Fruit fly (Drosophila melanogaster) whole organism, embryonic: ENCODE data around the gene CG46042.
A peak's percentile ranks its signal among the peaks of the same experiment; 100 is the strongest.

Source experiments
- Abd-B ChIP-seq: fragments of 200-800 bp; sonication (Bioruptor generic); optimal IDR thresholded peaks from 2 replicates; lab custom pipeline; 2018; ENCODE audit warnings: missing biosample characterization, mild to moderate bottlenecking, missing genetic modification characterization, moderate library complexity
- Asciz ChIP-seq: fragments of 200-800 bp; sonication (Bioruptor generic); optimal IDR thresholded peaks from 2 replicates; lab custom pipeline; 2017; ENCODE audit warnings: missing biosample characterization, mild to moderate bottlenecking, missing genetic modification characterization, missing genetic modification reagents
- CG10321 ChIP-seq: fragments of 200-800 bp; sonication (Bioruptor generic); IDR thresholded peaks from 2 replicates; pipeline ENCODE4 v1.3.6; 2022; ENCODE audit warnings: missing biosample characterization, missing genetic modification characterization
- CG10979 ChIP-seq: fragments of 200-800 bp; sonication (Bioruptor generic); optimal IDR thresholded peaks from 2 replicates; lab custom pipeline; 2018; ENCODE audit warnings: missing biosample characterization, mild to moderate bottlenecking, missing genetic modification characterization, moderate library complexity
- CG12071 ChIP-seq: fragments of 200-800 bp; sonication (Bioruptor generic); optimal IDR thresholded peaks from 3 replicates; lab custom pipeline; 2018; ENCODE audit warnings: missing biosample characterization, mild to moderate bottlenecking, missing genetic modification characterization
- CG12391 ChIP-seq: fragments of 200-800 bp; sonication (Bioruptor generic); optimal IDR thresholded peaks from 3 replicates; lab custom pipeline; 2018; ENCODE audit warnings: missing biosample characterization, mild to moderate bottlenecking, missing genetic modification characterization, moderate library complexity
- CG1647 ChIP-seq: fragments of 200-800 bp; sonication (Bioruptor generic); optimal IDR thresholded peaks from 3 replicates; lab custom pipeline; 2016; ENCODE audit warnings: missing biosample characterization, missing genetic modification characterization
- CG1792 ChIP-seq: fragments of 200-800 bp; sonication (Bioruptor generic); optimal IDR thresholded peaks from 2 replicates; lab custom pipeline; 2016; ENCODE audit warnings: missing biosample characterization, missing genetic modification characterization
- CG18476 ChIP-seq: fragments of 200-800 bp; sonication (Bioruptor generic); optimal IDR thresholded peaks from 2 replicates; lab custom pipeline; 2016; ENCODE audit warnings: missing biosample characterization, mild to moderate bottlenecking, missing genetic modification characterization
- CG2875 ChIP-seq: fragments of 200-800 bp; sonication (Bioruptor generic); optimal IDR thresholded peaks from 2 replicates; lab custom pipeline; 2017; ENCODE audit warnings: missing biosample characterization, mild to moderate bottlenecking, missing genetic modification characterization, missing genetic modification reagents
- CG3163 ChIP-seq: fragments of 200-800 bp; sonication (Bioruptor generic); optimal IDR thresholded peaks from 3 replicates; lab custom pipeline; 2016; ENCODE audit warnings: missing biosample characterization, missing genetic modification characterization
- CG33557 ChIP-seq: fragments of 200-800 bp; sonication (Bioruptor generic); optimal IDR thresholded peaks from 2 replicates; lab custom pipeline; 2019; ENCODE audit warnings: missing biosample characterization, mild to moderate bottlenecking, missing genetic modification characterization, moderate library complexity
- CG34224 ChIP-seq: fragments of 200-800 bp; sonication (Bioruptor generic); IDR thresholded peaks from 3 replicates; pipeline ENCODE4 v1.3.6; 2022; ENCODE audit warnings: missing biosample characterization, missing genetic modification characterization; ENCODE audit not compliant: partially characterized antibody
- CG3995 ChIP-seq: fragments of 200-800 bp; sonication (Bioruptor generic); optimal IDR thresholded peaks from 3 replicates; lab custom pipeline; 2016; ENCODE audit warnings: missing biosample characterization, missing genetic modification characterization
- CG6765 ChIP-seq: fragments of 200-800 bp; sonication (Bioruptor generic); optimal IDR thresholded peaks from 3 replicates; lab custom pipeline; 2017; ENCODE audit warnings: missing biosample characterization, mild to moderate bottlenecking, missing genetic modification characterization
- CG7987 ChIP-seq: fragments of 200-800 bp; sonication (Bioruptor generic); optimal IDR thresholded peaks from 2 replicates; lab custom pipeline; 2018; ENCODE audit warnings: missing biosample characterization, mild to moderate bottlenecking, missing genetic modification characterization, moderate library complexity
- CG8089 ChIP-seq: fragments of 200-800 bp; sonication (Bioruptor generic); optimal IDR thresholded peaks from 3 replicates; lab custom pipeline; 2016; ENCODE audit warnings: missing biosample characterization, missing genetic modification characterization
- CG8765 ChIP-seq: fragments of 200-800 bp; sonication (Bioruptor generic); IDR thresholded peaks from 2 replicates; pipeline ENCODE4 v1.3.6; 2022; ENCODE audit warnings: missing biosample characterization, missing genetic modification characterization
- CG9797 ChIP-seq: fragments of 200-800 bp; sonication (Bioruptor generic); optimal IDR thresholded peaks from 3 replicates; lab custom pipeline; 2018; ENCODE audit warnings: missing biosample characterization, mild to moderate bottlenecking, missing genetic modification characterization
- D19B ChIP-seq: fragments of 200-800 bp; sonication (Bioruptor generic); optimal IDR thresholded peaks from 2 replicates; lab custom pipeline; 2017; ENCODE audit warnings: missing biosample characterization, mild to moderate bottlenecking, missing genetic modification characterization
- Dbx ChIP-seq: fragments of 200-800 bp; sonication (Bioruptor generic); IDR thresholded peaks from 3 replicates; pipeline ENCODE4 v1.3.6; 2022; ENCODE audit warnings: missing biosample characterization, missing genetic modification characterization
- Drgx ChIP-seq: fragments of 200-800 bp; sonication (Bioruptor generic); IDR thresholded peaks from 2 replicates; pipeline ENCODE4 v1.3.6; 2022; ENCODE audit warnings: missing biosample characterization, missing genetic modification characterization
- HLHmδ ChIP-seq: fragments of 200-800 bp; sonication (Bioruptor generic); optimal IDR thresholded peaks from 2 replicates; lab custom pipeline; 2018; ENCODE audit warnings: missing biosample characterization, mild to moderate bottlenecking, missing genetic modification characterization, moderate library complexity
- Hmr ChIP-seq: fragments of 200-800 bp; sonication (Bioruptor generic); optimal IDR thresholded peaks from 3 replicates; lab custom pipeline; 2017; ENCODE audit warnings: mild to moderate bottlenecking, missing biosample characterization, missing genetic modification reagents, missing genetic modification characterization
- MESR4 ChIP-seq: fragments of 200-800 bp; sonication (Bioruptor generic); optimal IDR thresholded peaks from 2 replicates; lab custom pipeline; 2018; ENCODE audit warnings: missing biosample characterization, mild to moderate bottlenecking, missing genetic modification characterization, moderate library complexity
- Myb ChIP-seq: fragments of 200-800 bp; sonication (Bioruptor generic); optimal IDR thresholded peaks from 2 replicates; lab custom pipeline; 2016; ENCODE audit warnings: missing biosample characterization, missing genetic modification characterization
- NK7.1 ChIP-seq: fragments of 200-800 bp; sonication (Bioruptor generic); optimal IDR thresholded peaks from 3 replicates; lab custom pipeline; 2016; ENCODE audit warnings: missing biosample characterization, missing genetic modification characterization
- Oli ChIP-seq: fragments of 200-800 bp; sonication (Bioruptor generic); optimal IDR thresholded peaks from 2 replicates; lab custom pipeline; 2018; ENCODE audit warnings: missing biosample characterization, mild to moderate bottlenecking, missing genetic modification characterization, moderate library complexity
- Ptx1 ChIP-seq: fragments of 200-800 bp; sonication (Bioruptor generic); IDR thresholded peaks from 2 replicates; pipeline ENCODE4 v1.3.6; 2022; ENCODE audit warnings: missing biosample characterization, missing genetic modification characterization
- Scr ChIP-seq: fragments of 200-800 bp; sonication (Bioruptor generic); IDR thresholded peaks from 2 replicates; pipeline ENCODE4 v1.3.6; 2022; ENCODE audit warnings: missing biosample characterization, missing genetic modification characterization; ENCODE audit not compliant: partially characterized antibody
- Trl ChIP-seq, 3 experiments: fragments of >200 bp in 2 of 3; fragments of 200-800 bp in 1 of 3; sonication (Bioruptor generic) in 1 of 3; optimal IDR thresholded peaks; 2 replicates in 1 of 3; 3 replicates in 2 of 3; lab custom pipeline; 2016 to 2017; ENCODE audit warnings: missing biosample characterization in 1 of 3, missing genetic modification characterization in 1 of 3
- Usf ChIP-seq: fragments of 200-800 bp; sonication (Bioruptor generic); optimal IDR thresholded peaks from 2 replicates; lab custom pipeline; 2017; ENCODE audit warnings: missing genotype, missing biosample characterization, missing genetic modification characterization
- chif ChIP-seq, 2 experiments: fragments of 200-800 bp; sonication (Bioruptor generic); optimal IDR thresholded peaks; 3 replicates each; lab custom pipeline; 2016; ENCODE audit warnings: missing biosample characterization in 2 of 2, missing genetic modification characterization in 2 of 2
- ems ChIP-seq: fragments of 200-800 bp; sonication (Bioruptor generic); optimal IDR thresholded peaks from 3 replicates; lab custom pipeline; 2016; ENCODE audit warnings: missing biosample characterization, missing genetic modification characterization
- fd3F ChIP-seq: fragments of 200-800 bp; sonication (Bioruptor generic); optimal IDR thresholded peaks from 2 replicates; lab custom pipeline; 2018; ENCODE audit warnings: missing biosample characterization, mild to moderate bottlenecking, missing genetic modification characterization, moderate library complexity
- gcm2 ChIP-seq: fragments of 200-800 bp; sonication (Bioruptor generic); optimal IDR thresholded peaks from 2 replicates; lab custom pipeline; 2016; ENCODE audit warnings: missing biosample characterization, missing genetic modification characterization
- gsb-n ChIP-seq: fragments of 200-800 bp; sonication (Bioruptor generic); optimal IDR thresholded peaks from 3 replicates; lab custom pipeline; 2018; ENCODE audit warnings: missing biosample characterization, mild to moderate bottlenecking, missing genetic modification characterization
- insv ChIP-seq, 2 experiments: fragments of 200-800 bp; sonication (Bioruptor generic); optimal IDR thresholded peaks; 3 replicates each; lab custom pipeline; 2016 to 2018; ENCODE audit warnings: missing biosample characterization in 2 of 2, missing genetic modification characterization in 2 of 2
- lov ChIP-seq, 2 experiments: fragments of 200-800 bp in 1 of 2; fragments of >200 bp in 1 of 2; sonication (Bioruptor generic) in 1 of 2; IDR thresholded peaks in 1 of 2; optimal IDR thresholded peaks in 1 of 2; 2 replicates in 1 of 2; 3 replicates in 1 of 2; pipeline versions ENCODE4 v1.3.6 to Lab custom; 2017 to 2022; ENCODE audit warnings: missing biosample characterization in 1 of 2, missing genetic modification characterization in 1 of 2
- mirr ChIP-seq: fragments of 200-800 bp; sonication (Bioruptor generic); optimal IDR thresholded peaks from 3 replicates; lab custom pipeline; 2018; ENCODE audit warnings: missing biosample characterization, mild to moderate bottlenecking, missing genetic modification characterization
- nau ChIP-seq: fragments of 200-800 bp; sonication (Bioruptor generic); optimal IDR thresholded peaks from 3 replicates; lab custom pipeline; 2017; ENCODE audit warnings: missing biosample characterization, mild to moderate bottlenecking, missing genetic modification characterization, missing genetic modification reagents
- nerfin-1 ChIP-seq: fragments of 200-800 bp; sonication (Bioruptor generic); optimal IDR thresholded peaks from 3 replicates; lab custom pipeline; 2019; ENCODE audit warnings: missing biosample characterization, mild to moderate bottlenecking, missing genetic modification characterization, moderate library complexity
- seq ChIP-seq: fragments of 200-800 bp; sonication (Bioruptor generic); IDR thresholded peaks from 2 replicates; pipeline ENCODE4 v1.3.6; 2022; ENCODE audit warnings: missing biosample characterization, missing genetic modification characterization
- sna ChIP-seq: fragments of 200-800 bp; sonication (Bioruptor generic); IDR thresholded peaks from 2 replicates; pipeline ENCODE4 v1.3.6; 2022; ENCODE audit warnings: missing biosample characterization, missing genetic modification characterization; ENCODE audit not compliant: partially characterized antibody
- sqz ChIP-seq: fragments of 200-800 bp; sonication (Bioruptor generic); optimal IDR thresholded peaks from 3 replicates; lab custom pipeline; 2018; ENCODE audit warnings: missing biosample characterization, mild to moderate bottlenecking, missing genetic modification characterization
- stwl ChIP-seq: fragments of 200-800 bp; sonication (Bioruptor generic); optimal IDR thresholded peaks from 3 replicates; lab custom pipeline; 2018; ENCODE audit warnings: missing biosample characterization, mild to moderate bottlenecking, missing genetic modification characterization, moderate library complexity
- z ChIP-seq: fragments of 200-800 bp; sonication (Bioruptor generic); IDR thresholded peaks from 3 replicates; pipeline ENCODE4 v1.3.6; 2022; ENCODE audit warnings: missing biosample characterization, missing genetic modification characterization
- zen ChIP-seq: fragments of 200-800 bp; sonication (Bioruptor generic); optimal IDR thresholded peaks from 3 replicates; lab custom pipeline; 2018; ENCODE audit warnings: missing biosample characterization, mild to moderate bottlenecking, missing genetic modification characterization, moderate library complexity

CG46042 gene

dm6 chr3R:19904865-19905373 is 37.3 kb downstream of the CG46042 start, which contains the start of the genes Surf6 and RhoGAP92B (continued):
- TF ChIP-seq MESR4 (peak; percentile 100), gsb-n (peak; percentile 58), CG7987 (GFP tag; lab: Kevin White, UChicago) (peak; percentile 35), CG8765 (GFP tag; lab: Robert Waterston, UW) (no peak), NK7.1 (GFP tag; lab: Kevin White, UChicago) (peak; percentile 12), nerfin-1 (tag; lab: Kevin White, UChicago) (peak; percentile 54), sqz (no peak), CG12391 (peak; percentile 79), CG10321 (GFP tag; lab: Robert Waterston, UW) (no peak), Myb (GFP tag; lab: Kevin White, UChicago) (peak; percentile 62), CG8089 (peak; percentile 49), CG18476 (GFP tag; lab: Kevin White, UChicago) (peak; percentile 23), Asciz (GFP tag; lab: Kevin White, UChicago) (peak; percentile 60), fd3F (GFP tag; lab: Kevin White, UChicago) (peak; percentile 33), nau (peak; percentile 77), Drgx (GFP tag; lab: Robert Waterston, UW) (peak; percentile 27; the same call in 1 of the 2 replicates), CG6765 (peak; percentile 75), stwl (tag; lab: Kevin White, UChicago) (peak; percentile 89), CG12071 (GFP tag; lab: Kevin White, UChicago) (peak; percentile 22), Trl (optimal IDR thresholded peaks at IDR 0.05; lab: Kevin White, UChicago) (no peak), Trl (GFP tag; optimal IDR thresholded peaks at IDR 0.05; lab: Kevin White, UChicago) (peak; percentile 77), ems (GFP tag; lab: Kevin White, UChicago) (peak; percentile 60), insv (GFP tag; optimal IDR thresholded peaks at IDR 0.05; lab: Kevin White, UChicago) (peak in 1 of 2 experiments; percentile 70), seq (peak; percentile 47; the same call in 1 of the 2 replicates), mirr (GFP tag; lab: Kevin White, UChicago) (no peak), z (GFP tag; lab: Robert Waterston, UW) (no peak), CG9797 (GFP tag; lab: Kevin White, UChicago) (peak; percentile 94), CG1647 (GFP tag; lab: Kevin White, UChicago) (peak; percentile 35), Hmr (GFP tag; lab: Kevin White, UChicago) (peak; percentile 85), Oli (tag; lab: Kevin White, UChicago) (peak; percentile 59), HLHmδ (GFP tag; lab: Kevin White, UChicago) (no peak), CG3163 (GFP tag; lab: Kevin White, UChicago) (peak; percentile 38), Dbx (GFP tag; lab: Robert Waterston, UW) (peak; percentile 70; the same call in 2 of the 3 replicates), CG2875 (GFP tag; lab: Kevin White, UChicago) (peak; percentile 15), Scr (GFP tag; lab: Robert Waterston, UW) (peak; percentile 58; the same call in 1 of the 2 replicates), Usf (GFP tag; lab: Kevin White, UChicago) (no peak), CG3995 (GFP tag; lab: Kevin White, UChicago) (peak; percentile 39), chif (GFP tag; optimal IDR thresholded peaks at IDR 0.05; lab: Kevin White, UChicago) (peak in 1 of 2 experiments; percentile 62), gcm2 (GFP tag; lab: Kevin White, UChicago) (no peak), Ptx1 (GFP tag; lab: Robert Waterston, UW) (0 out of 2 replicates have a peak, but pooled peaks have one; percentile 27), D19B (GFP tag; lab: Kevin White, UChicago) (peak; percentile 2), Abd-B (GFP tag; lab: Kevin White, UChicago) (no peak), CG33557 (GFP tag; lab: Kevin White, UChicago) (peak; percentile 39), lov (optimal IDR thresholded peaks at IDR 0.05; lab: Kevin White, UChicago) (no peak), lov (GFP tag; IDR thresholded peaks at IDR 0.05; lab: Robert Waterston, UW) (no peak), CG34224 (GFP tag; lab: Robert Waterston, UW) (no peak), zen (tag; lab: Kevin White, UChicago) (peak; percentile 53), sna (GFP tag; lab: Robert Waterston, UW) (0 out of 2 replicates have a peak, but pooled peaks have one; percentile 28), CG1792 (GFP tag; lab: Kevin White, UChicago) (peak; percentile 3), CG10979 (tag; lab: Kevin White, UChicago) (peak; percentile 53)
